Fruit fly (Drosophila melanogaster) whole organism, embryonic: ENCODE results near the gene CG11670.

Source experiments
- ATbp ChIP-seq: fragments of 200-800 bp; sonication (Bioruptor generic); optimal IDR thresholded peaks from 2 replicates; lab custom pipeline; 2017; ENCODE audit warnings: missing biosample characterization, mild to moderate bottlenecking, missing genetic modification characterization, missing genetic modification reagents
- Asciz ChIP-seq: fragments of 200-800 bp; sonication (Bioruptor generic); optimal IDR thresholded peaks from 2 replicates; lab custom pipeline; 2017; ENCODE audit warnings: missing biosample characterization, mild to moderate bottlenecking, missing genetic modification characterization, missing genetic modification reagents
- CG10274 ChIP-seq: fragments of 200-800 bp; sonication (Bioruptor generic); optimal IDR thresholded peaks from 3 replicates; lab custom pipeline; 2017; ENCODE audit warnings: missing biosample characterization, mild to moderate bottlenecking, missing genetic modification characterization
- CG10321 ChIP-seq: fragments of 200-800 bp; sonication (Bioruptor generic); IDR thresholded peaks from 2 replicates; pipeline ENCODE4 v1.3.6; 2022; ENCODE audit warnings: missing biosample characterization, missing genetic modification characterization
- CG10431 ChIP-seq: fragments of 200-800 bp; sonication (Bioruptor generic); optimal IDR thresholded peaks from 3 replicates; lab custom pipeline; 2018; ENCODE audit warnings: missing biosample characterization, mild to moderate bottlenecking, missing genetic modification characterization
- CG11093 ChIP-seq: fragments of 200-800 bp; sonication (Bioruptor generic); IDR thresholded peaks from 3 replicates; pipeline ENCODE4 v1.3.6; 2022; ENCODE audit warnings: missing biosample characterization, missing genetic modification characterization
- CG11560 ChIP-seq: fragments of 200-800 bp; sonication (Bioruptor generic); IDR thresholded peaks from 3 replicates; pipeline ENCODE4 v1.3.6; 2022; ENCODE audit warnings: missing biosample characterization, missing genetic modification characterization
- CG12155 ChIP-seq: fragments of 200-800 bp; sonication (Bioruptor generic); optimal IDR thresholded peaks from 3 replicates; lab custom pipeline; 2016; ENCODE audit warnings: missing biosample characterization, missing genetic modification characterization
- CG13296 ChIP-seq: fragments of 200-800 bp; sonication (Bioruptor generic); optimal IDR thresholded peaks from 3 replicates; lab custom pipeline; 2018; ENCODE audit warnings: missing biosample characterization, mild to moderate bottlenecking, missing genetic modification characterization
- CG14050 ChIP-seq: fragments of 200-800 bp; sonication (Bioruptor generic); IDR thresholded peaks from 3 replicates; pipeline ENCODE4 v1.3.6; 2022; ENCODE audit warnings: missing biosample characterization, missing genetic modification characterization
- CG14667 ChIP-seq: fragments of 200-800 bp; sonication (Bioruptor generic); IDR thresholded peaks from 2 replicates; pipeline ENCODE4 v1.3.6; 2022; ENCODE audit warnings: missing biosample characterization, missing genetic modification characterization
- CG14860 ChIP-seq: fragments of 200-800 bp; sonication (Bioruptor generic); IDR thresholded peaks from 3 replicates; pipeline ENCODE4 v1.3.6; 2022; ENCODE audit warnings: missing biosample characterization, missing genetic modification characterization; ENCODE audit not compliant: partially characterized antibody
- CG1529 ChIP-seq: fragments of 200-800 bp; sonication (Bioruptor generic); optimal IDR thresholded peaks from 3 replicates; lab custom pipeline; 2018; ENCODE audit warnings: missing biosample characterization, missing genetic modification characterization
- CG17568 ChIP-seq: fragments of 200-800 bp; sonication (Bioruptor generic); optimal IDR thresholded peaks from 2 replicates; lab custom pipeline; 2018; ENCODE audit warnings: missing biosample characterization, mild to moderate bottlenecking, missing genetic modification characterization, moderate library complexity
- CG17912 ChIP-seq: fragments of 200-800 bp; sonication (Bioruptor generic); optimal IDR thresholded peaks from 2 replicates; lab custom pipeline; 2018; ENCODE audit warnings: missing biosample characterization, mild to moderate bottlenecking, missing genetic modification characterization
- CG18011 ChIP-seq: fragments of 200-800 bp; sonication (Bioruptor generic); optimal IDR thresholded peaks from 2 replicates; lab custom pipeline; 2017; ENCODE audit warnings: missing biosample characterization, missing genetic modification characterization, mild to moderate bottlenecking, moderate library complexity, missing genotype
- CG18262 ChIP-seq: fragments of 200-800 bp; optimal IDR thresholded peaks from 3 replicates; lab custom pipeline; 2019; ENCODE audit warnings: missing biosample characterization, mild to moderate bottlenecking, missing genetic modification characterization, moderate library complexity
- CG18619 ChIP-seq: fragments of 200-800 bp; sonication (Bioruptor generic); optimal IDR thresholded peaks from 3 replicates; lab custom pipeline; 2017; ENCODE audit warnings: missing biosample characterization, mild to moderate bottlenecking, missing genetic modification characterization
- CG2199 ChIP-seq: fragments of 200-800 bp; sonication (Bioruptor generic); IDR thresholded peaks from 3 replicates; pipeline ENCODE4 v1.3.6; 2022; ENCODE audit warnings: missing biosample characterization, missing genetic modification characterization
- CG2202 ChIP-seq: fragments of 200-800 bp; sonication (Bioruptor generic); optimal IDR thresholded peaks from 2 replicates; lab custom pipeline; 2018; ENCODE audit warnings: missing biosample characterization, mild to moderate bottlenecking, missing genetic modification characterization
- CG3065 ChIP-seq: fragments of 200-800 bp; sonication (Bioruptor generic); optimal IDR thresholded peaks from 2 replicates; lab custom pipeline; 2016; ENCODE audit warnings: missing biosample characterization, missing genetic modification characterization
- CG31441 ChIP-seq: fragments of 200-800 bp; sonication (Bioruptor generic); IDR thresholded peaks from 2 replicates; pipeline ENCODE4 v1.3.6; 2022; ENCODE audit warnings: missing biosample characterization, missing genetic modification characterization
- CG3281 ChIP-seq: fragments of 200-800 bp; sonication (Bioruptor generic); optimal IDR thresholded peaks from 3 replicates; lab custom pipeline; 2017; ENCODE audit warnings: missing biosample characterization, mild to moderate bottlenecking, missing genetic modification characterization
- CG4282 ChIP-seq: fragments of 200-800 bp; sonication (Bioruptor generic); optimal IDR thresholded peaks from 2 replicates; lab custom pipeline; 2016; ENCODE audit warnings: missing biosample characterization, missing genetic modification characterization
- CG43689 ChIP-seq: fragments of 200-800 bp; sonication (Bioruptor generic); IDR thresholded peaks from 2 replicates; pipeline ENCODE4 v1.3.6; 2022; ENCODE audit warnings: missing biosample characterization, missing genetic modification characterization
- CG4730 ChIP-seq: fragments of 200-800 bp; sonication (Bioruptor generic); IDR thresholded peaks from 2 replicates; pipeline ENCODE4 v1.3.6; 2022; ENCODE audit warnings: missing biosample characterization, missing genetic modification characterization
- CG6272 ChIP-seq: fragments of 200-800 bp; sonication (Bioruptor generic); IDR thresholded peaks from 2 replicates; pipeline ENCODE4 v1.3.6; 2022; ENCODE audit warnings: missing biosample characterization, missing genetic modification characterization
- CG7357 ChIP-seq: fragments of 200-800 bp; sonication (Bioruptor generic); IDR thresholded peaks from 3 replicates; pipeline ENCODE4 v1.3.6; 2022; ENCODE audit warnings: missing biosample characterization, missing genetic modification characterization
- CG7928 ChIP-seq: fragments of 200-800 bp; sonication (Bioruptor generic); optimal IDR thresholded peaks from 2 replicates; lab custom pipeline; 2017; ENCODE audit warnings: missing biosample characterization, mild to moderate bottlenecking, missing genetic modification characterization
- CG8924 ChIP-seq: fragments of 200-800 bp; optimal IDR thresholded peaks from 3 replicates; lab custom pipeline; 2019; ENCODE audit warnings: missing biosample characterization, mild to moderate bottlenecking, missing genetic modification characterization, moderate library complexity
- CG9817 ChIP-seq: fragments of 200-800 bp; sonication (Bioruptor generic); optimal IDR thresholded peaks from 2 replicates; lab custom pipeline; 2018; ENCODE audit warnings: missing biosample characterization, mild to moderate bottlenecking, missing genetic modification characterization, moderate library complexity
- HLH4C ChIP-seq: fragments of 200-800 bp; sonication (Bioruptor generic); IDR thresholded peaks from 3 replicates; pipeline ENCODE4 v1.3.6; 2022; ENCODE audit warnings: missing biosample characterization, missing genetic modification characterization; ENCODE audit not compliant: partially characterized antibody
- Hr39 ChIP-seq: fragments of >200 bp; optimal IDR thresholded peaks from 2 replicates; lab custom pipeline; 2017
- MESR4 ChIP-seq: fragments of 200-800 bp; sonication (Bioruptor generic); optimal IDR thresholded peaks from 2 replicates; lab custom pipeline; 2018; ENCODE audit warnings: missing biosample characterization, mild to moderate bottlenecking, missing genetic modification characterization, moderate library complexity
- Myb ChIP-seq: fragments of 200-800 bp; sonication (Bioruptor generic); optimal IDR thresholded peaks from 2 replicates; lab custom pipeline; 2016; ENCODE audit warnings: missing biosample characterization, missing genetic modification characterization
- Xbp1 ChIP-seq: fragments of 200-800 bp; sonication (Bioruptor generic); optimal IDR thresholded peaks from 3 replicates; lab custom pipeline; 2016; ENCODE audit warnings: missing biosample characterization, mild to moderate bottlenecking, missing genetic modification characterization
- ab ChIP-seq: fragments of 200-800 bp; sonication (Bioruptor generic); optimal IDR thresholded peaks from 2 replicates; lab custom pipeline; 2016; ENCODE audit warnings: missing biosample characterization, missing genetic modification characterization
- az2 ChIP-seq: fragments of 200-800 bp; sonication (Bioruptor generic); optimal IDR thresholded peaks from 3 replicates; lab custom pipeline; 2016; ENCODE audit warnings: missing biosample characterization, missing genetic modification characterization
- crc ChIP-seq: fragments of 200-800 bp; sonication (Bioruptor generic); optimal IDR thresholded peaks from 2 replicates; lab custom pipeline; 2016; ENCODE audit warnings: missing biosample characterization, missing genetic modification characterization
- eyg ChIP-seq: fragments of 200-800 bp; sonication (Bioruptor generic); optimal IDR thresholded peaks from 3 replicates; lab custom pipeline; 2016; ENCODE audit warnings: missing biosample characterization, missing genetic modification characterization
- gcm ChIP-seq: fragments of 200-800 bp; sonication (Bioruptor generic); optimal IDR thresholded peaks from 2 replicates; lab custom pipeline; 2019; ENCODE audit warnings: missing biosample characterization, mild to moderate bottlenecking, missing genetic modification characterization, moderate library complexity
- ind ChIP-seq: fragments of 200-800 bp; sonication (Bioruptor generic); optimal IDR thresholded peaks from 3 replicates; lab custom pipeline; 2016; ENCODE audit warnings: missing biosample characterization, missing genetic modification characterization
- inv ChIP-seq: fragments of 200-800 bp; sonication (Bioruptor generic); IDR thresholded peaks from 2 replicates; pipeline ENCODE4 v1.3.6; 2022; ENCODE audit warnings: missing biosample characterization, missing genetic modification characterization; ENCODE audit not compliant: partially characterized antibody
- jigr1 ChIP-seq: fragments of 200-800 bp; sonication (Bioruptor generic); IDR thresholded peaks from 3 replicates; pipeline ENCODE4 v1.3.6; 2022; ENCODE audit warnings: missing biosample characterization, missing genetic modification characterization
- lbe ChIP-seq: fragments of 200-800 bp; sonication (Bioruptor generic); optimal IDR thresholded peaks from 2 replicates; lab custom pipeline; 2016; ENCODE audit warnings: missing biosample characterization, mild to moderate bottlenecking, missing genetic modification characterization
- org-1 ChIP-seq: fragments of 200-800 bp; sonication (Bioruptor generic); optimal IDR thresholded peaks from 2 replicates; lab custom pipeline; 2017; ENCODE audit warnings: missing biosample characterization, missing genetic modification characterization
- pum ChIP-seq: fragments of 200-800 bp; sonication (Bioruptor generic); optimal IDR thresholded peaks from 2 replicates; lab custom pipeline; 2016; ENCODE audit warnings: missing biosample characterization, missing genetic modification characterization
- slou ChIP-seq: fragments of 200-800 bp; sonication (Bioruptor generic); optimal IDR thresholded peaks from 3 replicates; lab custom pipeline; 2016; ENCODE audit warnings: missing biosample characterization, missing genetic modification characterization
- tgo ChIP-seq: fragments of 200-800 bp; sonication (Bioruptor generic); IDR thresholded peaks from 3 replicates; pipeline ENCODE4 v1.3.6; 2022; ENCODE audit warnings: missing biosample characterization, missing genetic modification characterization
- wor ChIP-seq: fragments of 200-800 bp; sonication (Bioruptor generic); IDR thresholded peaks from 2 replicates; pipeline ENCODE4 v1.3.6; 2022; ENCODE audit warnings: missing biosample characterization, missing genetic modification characterization
- zen2 ChIP-seq: fragments of 200-800 bp; sonication (Bioruptor generic); IDR thresholded peaks from 3 replicates; pipeline ENCODE4 v1.3.6; 2022; ENCODE audit warnings: missing biosample characterization, missing genetic modification characterization; ENCODE audit not compliant: partially characterized antibody

CG11670 gene

dm6 chr3R:12997550-12998233 lies 44.2 kb upstream of the CG11670 start, which contains the start of the genes CG17327, CG44194 and CG7518 (continued):
- TF ChIP-seq CG14860 (GFP tag; lab: Robert Waterston, UW) (0 out of 3 replicates have a peak, but pooled peaks have one; percentile 13), CG8924 (tag; lab: Kevin White, UChicago) (peak; percentile 9), tgo (GFP tag; lab: Robert Waterston, UW) (no peak), CG11560 (tag; lab: Robert Waterston, UW) (no peak), CG4282 (GFP tag; lab: Kevin White, UChicago) (no peak), lbe (no peak), CG14050 (GFP tag; lab: Robert Waterston, UW) (no peak), inv (GFP tag; lab: Robert Waterston, UW) (no peak), CG14667 (GFP tag; lab: Robert Waterston, UW) (no peak), jigr1 (GFP tag; lab: Robert Waterston, UW) (no peak), CG13296 (no peak), eyg (GFP tag; lab: Kevin White, UChicago) (no peak), MESR4 (GFP tag; lab: Kevin White, UChicago) (peak; percentile 77), wor (GFP tag; lab: Robert Waterston, UW) (no peak), CG10321 (no peak), CG3281 (GFP tag; lab: Kevin White, UChicago) (no peak), CG17912 (GFP tag; lab: Kevin White, UChicago) (no peak), CG1529 (GFP tag; lab: Kevin White, UChicago) (no peak), CG11093 (GFP tag; lab: Robert Waterston, UW) (no peak), slou (GFP tag; lab: Kevin White, UChicago) (no peak), CG4730 (GFP tag; lab: Robert Waterston, UW) (no peak), Myb (GFP tag; lab: Kevin White, UChicago) (peak; percentile 41), CG9817 (no peak), crc (GFP tag; lab: Kevin White, UChicago) (no peak), CG2199 (GFP tag; lab: Robert Waterston, UW) (no peak), Xbp1 (GFP tag; lab: Kevin White, UChicago) (no peak), pum (GFP tag; lab: Kevin White, UChicago) (peak; percentile 27), org-1 (GFP tag; lab: Kevin White, UChicago) (no peak), Asciz (no peak), CG10274 (GFP tag; lab: Kevin White, UChicago) (no peak), CG31441 (no peak), CG18011 (GFP tag; lab: Kevin White, UChicago) (no peak), ab (GFP tag; lab: Kevin White, UChicago) (no peak), Hr39 (lab: Kevin White, UChicago) (no peak), CG43689 (GFP tag; lab: Robert Waterston, UW) (no peak), gcm (GFP tag; lab: Kevin White, UChicago) (no peak), CG12155 (peak; percentile 99), CG6272 (GFP tag; lab: Robert Waterston, UW) (no peak; the same call in 1 of the 2 replicates), ind (GFP tag; lab: Kevin White, UChicago) (no peak), HLH4C (GFP tag; lab: Robert Waterston, UW) (0 out of 3 replicates have a peak, but pooled peaks have one; percentile 28), CG18262 (tag; lab: Kevin White, UChicago) (no peak), CG2202 (no peak), CG7357 (GFP tag; lab: Robert Waterston, UW) (peak; percentile 88), az2 (GFP tag; lab: Kevin White, UChicago) (peak; percentile 30), ATbp (GFP tag; lab: Kevin White, UChicago) (no peak), CG3065 (GFP tag; lab: Kevin White, UChicago) (no peak), zen2 (GFP tag; lab: Robert Waterston, UW) (no peak), CG18619 (no peak), CG17568 (GFP tag; lab: Kevin White, UChicago) (no peak), CG10431 (GFP tag; lab: Kevin White, UChicago) (no peak), CG7928 (GFP tag; lab: Kevin White, UChicago) (no peak)
